Fruit fly (Drosophila melanogaster) whole organism, wandering third instar larva: ENCODE data around the gene Dbp73D.

ENCODE experiments used
- Abd-B ChIP-seq: fragments of >200 bp; optimal IDR thresholded peaks from 2 replicates; lab custom pipeline; 2017; ENCODE audit warnings: missing biosample characterization, missing genetic modification characterization
- CG9705 ChIP-seq: fragments of 200-800 bp; sonication (Bioruptor generic); optimal IDR thresholded peaks from 2 replicates; lab custom pipeline; 2018; ENCODE audit warnings: missing biosample characterization, mild to moderate bottlenecking, missing genetic modification characterization
- CrebA ChIP-seq: fragments of 200-800 bp; sonication (Bioruptor generic); optimal IDR thresholded peaks from 2 replicates; lab custom pipeline; 2016; ENCODE audit warnings: missing biosample characterization, mild to moderate bottlenecking, missing genetic modification characterization, borderline replicate concordance
- Dfd ChIP-seq: fragments of >200 bp; optimal IDR thresholded peaks from 2 replicates; lab custom pipeline; 2017; ENCODE audit warnings: missing biosample characterization, missing genetic modification characterization
- Dif ChIP-seq: fragments of 200-275, 200-300 bp; sonication (Bioruptor generic); optimal IDR thresholded peaks from 2 replicates; lab custom pipeline; 2018; ENCODE audit warnings: missing biosample characterization, missing genetic modification characterization; ENCODE audit not compliant: partially characterized antibody
- GATAd ChIP-seq: sonication (Bioruptor generic); optimal IDR thresholded peaks from 2 replicates; lab custom pipeline; 2016; ENCODE audit warnings: missing biosample characterization, missing genetic modification characterization
- HLH106 ChIP-seq: fragments of 200-800 bp; optimal IDR thresholded peaks from 3 replicates; lab custom pipeline; 2019; ENCODE audit warnings: missing biosample characterization, mild to moderate bottlenecking, missing genetic modification characterization, moderate library complexity
- Hnf4 ChIP-seq: fragments of 200-800 bp; sonication (Bioruptor generic); optimal IDR thresholded peaks from 2 replicates; lab custom pipeline; 2016; ENCODE audit warnings: missing biosample characterization, mild to moderate bottlenecking, missing genetic modification characterization
- Hr83 ChIP-seq: fragments of 200-300 bp; sonication (Bioruptor generic); optimal IDR thresholded peaks from 2 replicates; lab custom pipeline; 2016; ENCODE audit warnings: missing biosample characterization, mild to moderate bottlenecking, missing genetic modification characterization, moderate library complexity; ENCODE audit not compliant: poor library complexity, severe bottlenecking
- Mio ChIP-seq: sonication (Bioruptor generic); optimal IDR thresholded peaks from 2 replicates; lab custom pipeline; 2016; ENCODE audit warnings: missing biosample characterization, missing genetic modification characterization
- N ChIP-seq: fragments of >200 bp; optimal IDR thresholded peaks from 2 replicates; lab custom pipeline; 2018; ENCODE audit warnings: missing biosample characterization, missing external identifiers, missing genetic modification characterization
- OdsH ChIP-seq: fragments of 200-800 bp; sonication (Bioruptor generic); optimal IDR thresholded peaks from 2 replicates; lab custom pipeline; 2016; ENCODE audit warnings: missing biosample characterization, mild to moderate bottlenecking, missing genetic modification characterization
- Rel ChIP-seq, 2 experiments: fragments of 200-800 bp; sonication (Bioruptor generic) in 1 of 2; optimal IDR thresholded peaks; 2 replicates in 1 of 2; 3 replicates in 1 of 2; lab custom pipeline; 2016 to 2019; ENCODE audit warnings: mild to moderate bottlenecking in 2 of 2, missing biosample characterization in 2 of 2, missing genetic modification characterization in 2 of 2, moderate library complexity in 1 of 2
- Sp1 ChIP-seq: fragments of 200-800 bp; sonication (Bioruptor generic); optimal IDR thresholded peaks from 3 replicates; lab custom pipeline; 2019; ENCODE audit warnings: missing biosample characterization, mild to moderate bottlenecking, missing genetic modification characterization, moderate library complexity
- Vsx2 ChIP-seq: fragments of 200-300, 225-300 bp; sonication (Bioruptor generic); optimal IDR thresholded peaks from 2 replicates; lab custom pipeline; 2018; ENCODE audit warnings: missing biosample characterization, missing genetic modification characterization; ENCODE audit not compliant: partially characterized antibody
- br ChIP-seq: fragments of 200-800 bp; sonication (Bioruptor generic); optimal IDR thresholded peaks from 2 replicates; lab custom pipeline; 2016; ENCODE audit warnings: missing biosample characterization, missing genetic modification characterization
- dl ChIP-seq, 2 experiments: fragments of 175-275, 200-275 bp in 1 of 2; fragments of 200-275 bp in 1 of 2; sonication (Bioruptor generic); optimal IDR thresholded peaks; lab custom pipeline; 2018; ENCODE audit warnings: mild to moderate bottlenecking in 2 of 2, missing biosample characterization in 2 of 2, missing genetic modification characterization in 2 of 2, moderate library complexity in 2 of 2; ENCODE audit not compliant: partially characterized antibody in 2 of 2, insufficient read depth in 1 of 2
- dmrt93B ChIP-seq: fragments of 200-800 bp; sonication (Bioruptor generic); optimal IDR thresholded peaks from 2 replicates; lab custom pipeline; 2018; ENCODE audit warnings: missing biosample characterization, mild to moderate bottlenecking, missing genetic modification characterization
- ey ChIP-seq: fragments of 200-800 bp; sonication (Bioruptor generic); optimal IDR thresholded peaks from 2 replicates; lab custom pipeline; 2016; ENCODE audit warnings: missing biosample characterization, missing genetic modification characterization
- foxo ChIP-seq, 2 experiments: fragments of 200-800 bp; sonication (Bioruptor generic); optimal IDR thresholded peaks; 2 replicates in 1 of 2; 3 replicates in 1 of 2; lab custom pipeline; 2016 to 2017; ENCODE audit warnings: missing biosample characterization in 2 of 2, missing genetic modification characterization in 2 of 2
- fru ChIP-seq: fragments of 200-800 bp; sonication (Bioruptor generic); optimal IDR thresholded peaks from 3 replicates; lab custom pipeline; 2016; ENCODE audit warnings: missing biosample characterization, mild to moderate bottlenecking, missing genetic modification characterization
- h ChIP-seq: fragments of 200-800 bp; sonication (Bioruptor generic); optimal IDR thresholded peaks from 3 replicates; lab custom pipeline; 2016; ENCODE audit warnings: missing biosample characterization, mild to moderate bottlenecking, missing genetic modification characterization
- jim ChIP-seq: fragments of 175-275, 200-325 bp; sonication (Bioruptor generic); optimal IDR thresholded peaks from 2 replicates; lab custom pipeline; 2016; ENCODE audit warnings: missing biosample characterization, mild to moderate bottlenecking, missing genetic modification characterization
- pan ChIP-seq: fragments of >200 bp; optimal IDR thresholded peaks from 2 replicates; lab custom pipeline; 2017
- sage ChIP-seq: fragments of 200-800 bp; sonication (Bioruptor generic); optimal IDR thresholded peaks from 2 replicates; lab custom pipeline; 2016; ENCODE audit warnings: missing biosample characterization, mild to moderate bottlenecking, missing genetic modification characterization
- tai ChIP-seq: sonication (Bioruptor generic); optimal IDR thresholded peaks from 2 replicates; lab custom pipeline; 2016; ENCODE audit warnings: missing biosample characterization, missing genetic modification characterization
- usp ChIP-seq: fragments of >200 bp; optimal IDR thresholded peaks from 2 replicates; lab custom pipeline; 2017; ENCODE audit warnings: missing biosample characterization, missing genetic modification characterization
- woc ChIP-seq: sonication (Bioruptor generic); optimal IDR thresholded peaks from 2 replicates; lab custom pipeline; 2016; ENCODE audit warnings: missing biosample characterization, mild to moderate bottlenecking, missing genetic modification characterization

Gene Dbp73D

dm6 chr3L:16758504-16759109 lies 28.0 kb upstream of the Dbp73D start (continued):
- TF ChIP-seq Vsx2 (no peak), br (peak; percentile 67), Mio (GFP tag; lab: Kevin White, UChicago) (no peak), CrebA (GFP tag; lab: Kevin White, UChicago) (no peak), tai (GFP tag; lab: Kevin White, UChicago) (no peak), Hnf4 (GFP tag; lab: Kevin White, UChicago) (peak; percentile 53), Abd-B (no peak), Hr83 (no peak), HLH106 (tag; lab: Kevin White, UChicago) (peak; percentile 71), Rel (GFP tag; optimal IDR thresholded peaks at IDR 0.05; lab: Kevin White, UChicago) (no peak), Rel (tag; optimal IDR thresholded peaks at IDR 0.05; lab: Kevin White, UChicago) (peak; percentile 4), GATAd (GFP tag; lab: Kevin White, UChicago) (no peak), jim (GFP tag; lab: Kevin White, UChicago) (no peak), OdsH (GFP tag; lab: Kevin White, UChicago) (peak; percentile 42)

dm6 chr3L:16755189-16755588 lies 24.6 kb upstream of the Dbp73D start, which contains the start of gene CG42852:
Gene CG42852, plus strand, starts transcription at chr3L:16755489.
- TF ChIP-seq Sp1 (GFP tag; lab: Kevin White, UChicago) (no peak), Hr83 (no peak), OdsH (GFP tag; lab: Kevin White, UChicago) (no peak), HLH106 (tag; lab: Kevin White, UChicago) (no peak), ey (GFP tag; lab: Kevin White, UChicago) (no peak), Abd-B (no peak)

dm6 chr3L:16752402-16753096 lies 21.9 kb upstream of the Dbp73D start:
- TF ChIP-seq Dfd (GFP tag; lab: Kevin White, UChicago) (no peak), pan (lab: Kevin White, UChicago) (no peak), Mio (GFP tag; lab: Kevin White, UChicago) (no peak), h (GFP tag; lab: Kevin White, UChicago) (peak; percentile 9), br (peak; percentile 3), fru (GFP tag; lab: Kevin White, UChicago) (peak; percentile 10), foxo (GFP tag; optimal IDR thresholded peaks at IDR 0.05; lab: Kevin White, UChicago) (peak in 1 of 2 experiments; percentile 6)

- TF ChIP-seq HLH106 (tag; lab: Kevin White, UChicago) (no peak), pan (lab: Kevin White, UChicago) (no peak), h (GFP tag; lab: Kevin White, UChicago) (no peak), sage (no peak), Abd-B (no peak), CG9705 (no peak), Dfd (GFP tag; lab: Kevin White, UChicago) (no peak), dmrt93B (GFP tag; lab: Kevin White, UChicago) (no peak), GATAd (GFP tag; lab: Kevin White, UChicago) (no peak), br (no peak), Rel (GFP tag; optimal IDR thresholded peaks at IDR 0.05; lab: Kevin White, UChicago) (no peak), Rel (tag; optimal IDR thresholded peaks at IDR 0.05; lab: Kevin White, UChicago) (no peak), Dif (GFP tag; lab: Kevin White, UChicago) (no peak), woc (GFP tag; lab: Kevin White, UChicago) (no peak), tai (GFP tag; lab: Kevin White, UChicago) (no peak), usp (GFP tag; lab: Kevin White, UChicago) (no peak), N (no peak), Hr83 (no peak), dl (GFP tag; optimal IDR thresholded peaks at IDR 0.05; lab: Kevin White, UChicago; ENCODE audit: insufficient read depth in 1 of 2, partially characterized antibody in 2 of 2) (no peak), jim (GFP tag; lab: Kevin White, UChicago) (no peak), OdsH (GFP tag; lab: Kevin White, UChicago) (no peak)
- TF ChIP-seq, all 38 proteins: peak for 0
Measured at dm6 chr3L:16751487-16752054, 21.0 kb upstream of the Dbp73D start.
